Fruit fly (Drosophila melanogaster) whole organism, adult: ENCODE measurements around the gene RhoGAP5A.

Source experiments
- CG11617 ChIP-seq: fragments of 200-800 bp; sonication (Bioruptor generic); optimal IDR thresholded peaks from 2 replicates; lab custom pipeline; 2017; ENCODE audit warnings: mild to moderate bottlenecking, missing biosample characterization, missing genetic modification reagents, missing genetic modification characterization
- CG12768 ChIP-seq: fragments of 200-800 bp; sonication (Bioruptor generic); optimal IDR thresholded peaks from 2 replicates; lab custom pipeline; 2017; ENCODE audit warnings: missing biosample characterization, missing genetic modification characterization, mild to moderate bottlenecking, moderate library complexity, missing genetic modification reagents
- CG14711 ChIP-seq: fragments of 200-800 bp; sonication (Bioruptor generic); optimal IDR thresholded peaks from 2 replicates; lab custom pipeline; 2018; ENCODE audit warnings: missing biosample characterization, mild to moderate bottlenecking, missing genetic modification characterization, moderate library complexity
- CG33017 ChIP-seq: fragments of 200-800 bp; sonication (Bioruptor generic); optimal IDR thresholded peaks from 2 replicates; lab custom pipeline; 2018; ENCODE audit warnings: missing biosample characterization, mild to moderate bottlenecking, missing genetic modification characterization, moderate library complexity
- CG7045 ChIP-seq: fragments of 200-800 bp; sonication (Bioruptor generic); optimal IDR thresholded peaks from 2 replicates; lab custom pipeline; 2017; ENCODE audit warnings: missing biosample characterization, mild to moderate bottlenecking, missing genetic modification characterization
- CG7101 ChIP-seq: fragments of 200-800 bp; sonication (Bioruptor generic); optimal IDR thresholded peaks from 2 replicates; lab custom pipeline; 2018; ENCODE audit warnings: missing biosample characterization, mild to moderate bottlenecking, missing genetic modification characterization, moderate library complexity
- Clk ChIP-seq: fragments of 200-800 bp; sonication (Bioruptor generic); optimal IDR thresholded peaks from 2 replicates; lab custom pipeline; 2017; ENCODE audit warnings: missing biosample characterization, missing genetic modification characterization
- Crg-1 ChIP-seq: fragments of 200-800 bp; sonication (Bioruptor generic); optimal IDR thresholded peaks from 2 replicates; lab custom pipeline; 2016; ENCODE audit warnings: missing biosample characterization, missing genetic modification characterization
- cic ChIP-seq: fragments of 200-800 bp; sonication (Bioruptor generic); optimal IDR thresholded peaks from 2 replicates; lab custom pipeline; 2017; ENCODE audit warnings: missing biosample characterization, mild to moderate bottlenecking, missing genetic modification characterization, moderate library complexity
- cnc ChIP-seq, 2 experiments: fragments of >200 bp; optimal IDR thresholded peaks; 2 replicates each; lab custom pipeline; 2017
- kay ChIP-seq: fragments of 200-800 bp; sonication (Bioruptor generic); peaks from one replicate; lab custom pipeline; 2016; ENCODE audit warnings: missing biosample characterization, missing genetic modification characterization, borderline replicate concordance
- ovo ChIP-seq: fragments of 200-800 bp; sonication (Bioruptor generic); optimal IDR thresholded peaks from 2 replicates; lab custom pipeline; 2016; ENCODE audit warnings: missing biosample characterization, missing genetic modification characterization
- pad ChIP-seq: fragments of 200-800 bp; sonication (Bioruptor generic); optimal IDR thresholded peaks from 3 replicates; lab custom pipeline; 2017; ENCODE audit warnings: missing biosample characterization, missing genetic modification characterization, mild to moderate bottlenecking, moderate library complexity, missing genetic modification reagents
- tj ChIP-seq: fragments of 200-800 bp; sonication (Bioruptor generic); optimal IDR thresholded peaks from 3 replicates; lab custom pipeline; 2017; ENCODE audit warnings: missing biosample characterization, mild to moderate bottlenecking, missing genetic modification characterization, moderate library complexity

DNA sequence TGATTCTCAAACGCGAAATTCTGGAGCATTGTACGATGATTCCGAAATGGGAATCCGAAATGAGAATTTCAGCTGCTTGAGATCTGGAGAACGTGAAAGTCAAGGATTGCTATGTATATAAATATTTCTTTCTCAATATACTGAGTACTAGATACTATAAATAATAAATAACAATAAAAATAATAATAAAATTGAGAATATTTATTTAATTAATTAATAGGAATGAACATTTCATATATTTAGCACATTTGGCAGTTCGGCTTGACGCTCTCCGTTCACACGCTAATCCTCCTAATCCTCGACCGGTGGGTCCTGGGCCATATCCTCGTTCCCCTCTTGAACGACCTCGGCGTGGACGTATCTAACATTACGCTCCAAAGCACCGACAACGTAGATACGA is 4.2 kb downstream of the RhoGAP5A start, which contains the start of gene CG34435:
- no peak for TF ChIP-seq CG33017 (tag; lab: Kevin White, UChicago)
- no peak for TF ChIP-seq kay (GFP tag; lab: Kevin White, UChicago)
- TF ChIP-seq CG7101 (tag; lab: Kevin White, UChicago), result no peak
- no peak for TF ChIP-seq Crg-1 (GFP tag; lab: Kevin White, UChicago)
- TF ChIP-seq CG12768 (GFP tag; lab: Kevin White, UChicago), result no peak
- TF ChIP-seq cic (GFP tag; lab: Kevin White, UChicago), result no peak
- TF ChIP-seq pad (GFP tag; lab: Kevin White, UChicago), result no peak
- TF ChIP-seq CG14711 (tag; lab: Kevin White, UChicago), result no peak
- TF ChIP-seq CG7045, result no peak
- no peak for TF ChIP-seq cnc (optimal IDR thresholded peaks at IDR 0.05; lab: Kevin White, UChicago)
- TF ChIP-seq tj, result no peak
- no peak for TF ChIP-seq CG11617
- no peak for TF ChIP-seq Clk
- TF ChIP-seq ovo (GFP tag; lab: Kevin White, UChicago), result no peak
